Fruit fly (Drosophila melanogaster): ENCODE data around the gene MME1.

DNA sequence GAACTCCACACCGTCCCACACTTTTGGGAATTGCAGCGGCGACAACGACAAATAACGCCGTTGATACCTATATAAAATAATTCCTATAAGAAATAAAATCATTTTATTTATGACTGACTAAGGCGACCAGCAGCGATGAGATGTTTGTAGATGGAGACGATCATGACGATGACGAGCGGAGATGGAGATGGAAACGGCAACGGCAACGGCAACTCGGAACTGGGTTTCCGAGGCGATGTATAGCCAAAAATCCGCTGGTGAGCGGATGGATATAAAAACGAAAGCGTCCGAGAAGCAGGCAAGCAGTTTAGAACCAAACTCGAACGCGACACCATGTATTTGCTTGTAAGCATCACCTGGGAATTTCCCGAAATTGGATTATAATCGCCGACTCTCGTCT, 5.9 kb upstream of the MME1 start, which contains the start of gene Pcp:
- TF ChIP-seq Hr78 (GFP tag; optimal IDR thresholded peaks at IDR 0.05) (no peak), dsf (GFP tag; optimal IDR thresholded peaks at IDR 0.05; ENCODE audit: borderline replicate concordance) (no peak)

All from whole organism, wandering third instar larva.